Fruit fly (Drosophila melanogaster): ENCODE data around the gene Plp.

Plp gene

DNA sequence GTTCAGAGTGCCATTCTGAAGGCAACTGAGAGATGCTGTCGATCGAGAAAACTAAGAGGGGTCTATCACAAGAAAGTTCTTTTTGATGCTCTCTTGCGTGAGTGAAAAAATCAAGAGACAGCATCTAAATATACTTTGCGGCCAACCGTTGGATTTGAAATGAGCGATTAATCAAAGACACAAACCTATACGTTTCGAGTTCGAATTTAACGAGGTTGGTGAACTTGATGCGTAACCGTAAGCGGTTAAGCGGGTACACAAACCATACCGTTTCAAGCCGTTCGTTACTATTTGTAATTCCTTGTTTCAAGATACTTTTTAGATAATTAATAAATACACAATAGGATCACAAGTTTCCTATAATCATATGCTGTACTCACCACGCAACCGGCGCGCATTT is 22.4 kb downstream of the Plp start (continued):
- TF ChIP-seq bowl (GFP tag; IDR thresholded peaks at IDR 0.05) (no peak), CG3838 (GFP tag; optimal IDR thresholded peaks at IDR 0.05) (no peak), ftz-f1 (GFP tag; optimal IDR thresholded peaks at IDR 0.05) (no peak), Hmx (GFP tag; optimal IDR thresholded peaks at IDR 0.05) (no peak), CG17385 (GFP tag; optimal IDR thresholded peaks at IDR 0.05) (no peak), CG12236 (GFP tag; optimal IDR thresholded peaks at IDR 0.05) (no peak), C15 (GFP tag; IDR thresholded peaks at IDR 0.05) (no peak), Side (GFP tag; optimal IDR thresholded peaks at IDR 0.05) (no peak), CG4424 (GFP tag; optimal IDR thresholded peaks at IDR 0.05) (no peak), CG6254 (GFP tag; optimal IDR thresholded peaks at IDR 0.05) (no peak), al (GFP tag; IDR thresholded peaks at IDR 0.05) (no peak), CG31365 (tag; optimal IDR thresholded peaks at IDR 0.05) (peak; percentile 3), CG10654 (GFP tag; optimal IDR thresholded peaks at IDR 0.05) (no peak), gcm (GFP tag; optimal IDR thresholded peaks at IDR 0.05) (peak; percentile 11), CG14441 (GFP tag; IDR thresholded peaks at IDR 0.05) (no peak), CG17359 (tag; optimal IDR thresholded peaks at IDR 0.05) (no peak), row (GFP tag; IDR thresholded peaks at IDR 0.05) (no peak), Atf3 (GFP tag; optimal IDR thresholded peaks at IDR 0.05) (no peak), CG2712 (tag; optimal IDR thresholded peaks at IDR 0.05) (no peak), gcm2 (GFP tag; optimal IDR thresholded peaks at IDR 0.05) (no peak), CG6791 (GFP tag; IDR thresholded peaks at IDR 0.05; ENCODE audit: partially characterized antibody) (peak; percentile 47; the same call in 1 of the 3 replicates), CG6854 (GFP tag; optimal IDR thresholded peaks at IDR 0.05) (no peak), lola (GFP tag; optimal IDR thresholded peaks at IDR 0.05) (no peak), gt (GFP tag; IDR thresholded peaks at IDR 0.05) (no peak), scrt (GFP tag; optimal IDR thresholded peaks at IDR 0.05) (no peak), CG15073 (GFP tag; optimal IDR thresholded peaks at IDR 0.05) (no peak), jing (GFP tag; optimal IDR thresholded peaks at IDR 0.05) (no peak), HmgD (GFP tag; optimal IDR thresholded peaks at IDR 0.05) (peak; percentile 0), CG3407 (GFP tag; optimal IDR thresholded peaks at IDR 0.05) (no peak), CG3847 (GFP tag; IDR thresholded peaks at IDR 0.05) (no peak), pan (optimal IDR thresholded peaks at IDR 0.05) (no peak), pan (GFP tag; optimal IDR thresholded peaks at IDR 0.05 in 1 of 2, IDR thresholded peaks at IDR 0.05 in 1 of 2) (no peak), CG6654 (GFP tag; optimal IDR thresholded peaks at IDR 0.05) (no peak), CG10565 (GFP tag; optimal IDR thresholded peaks at IDR 0.05) (no peak), CrebB (tag; optimal IDR thresholded peaks at IDR 0.05) (no peak), NfI (GFP tag; optimal IDR thresholded peaks at IDR 0.05) (no peak), vnd (GFP tag; IDR thresholded peaks at IDR 0.05; ENCODE audit: partially characterized antibody) (no peak), CG7987 (GFP tag; optimal IDR thresholded peaks at IDR 0.05) (no peak), Mes4 (GFP tag; optimal IDR thresholded peaks at IDR 0.05) (no peak), CG11504 (tag; optimal IDR thresholded peaks at IDR 0.05) (peak; percentile 71), CG3065 (GFP tag; optimal IDR thresholded peaks at IDR 0.05) (no peak), CG11723 (GFP tag; optimal IDR thresholded peaks at IDR 0.05) (no peak), mirr (GFP tag; optimal IDR thresholded peaks at IDR 0.05) (no peak), lmd (GFP tag; IDR thresholded peaks at IDR 0.05) (no peak), Bgb (GFP tag; IDR thresholded peaks at IDR 0.05; ENCODE audit: partially characterized antibody) (no peak), Opbp (GFP tag; IDR thresholded peaks at IDR 0.05; ENCODE audit: partially characterized antibody) (no peak), pum (GFP tag; optimal IDR thresholded peaks at IDR 0.05) (no peak), CG9437 (GFP tag; optimal IDR thresholded peaks at IDR 0.05) (no peak), CG17186 (GFP tag; optimal IDR thresholded peaks at IDR 0.05) (no peak), nerfin-2 (GFP tag; IDR thresholded peaks at IDR 0.05; ENCODE audit: partially characterized antibody) (0 out of 2 replicates have a peak, but pooled peaks have one; percentile 25), twi (tag; optimal IDR thresholded peaks at IDR 0.05) (no peak), CG11398 (GFP tag; optimal IDR thresholded peaks at IDR 0.05) (no peak)

Data from whole organism, embryonic.